Worm (Caenorhabditis elegans) whole organism, early embryonic: Measurements from ENCODE around the gene C46C11.4.

Experiments used
- hnd-1 ChIP-seq: sonication (generic microtip); optimal IDR thresholded peaks from 2 replicates; lab custom pipeline; 2016; ENCODE audit warnings: missing genetic modification characterization, missing compliant biosample characterization
- tbx-37 ChIP-seq: fragments of 200-800 bp; sonication (Bioruptor generic); conservative IDR thresholded peaks from 2 replicates; pipeline ENCODE4 v1.3.6; 2022; ENCODE audit warnings: missing genetic modification reagents, missing genetic modification characterization, missing compliant biosample characterization

- no peak for TF ChIP-seq tbx-37
- TF ChIP-seq hnd-1, result no peak
Observed at ce11 chrX:4628350-4628749, 18.7 kb downstream of the C46C11.4 start.
